Worm (Caenorhabditis elegans) whole organism, young adult: ENCODE data around the gene lge-1.

ENCODE experiments used
- B0261.1 ChIP-seq: sonication (generic microtip); optimal IDR thresholded peaks from 2 replicates; lab custom pipeline; 2016; ENCODE audit warnings: mild to moderate bottlenecking, missing genetic modification characterization, moderate library complexity, missing compliant biosample characterization
- C17E4.6 ChIP-seq: fragments of 200-800 bp; sonication (Bioruptor generic); IDR thresholded peaks from 2 replicates; pipeline ENCODE4 v1.3.6; 2022; ENCODE audit warnings: missing genetic modification reagents, missing genetic modification characterization, missing compliant biosample characterization
- F52B5.7 ChIP-seq: sonication (generic microtip); optimal IDR thresholded peaks from 2 replicates; lab custom pipeline; 2016; ENCODE audit warnings: mild to moderate bottlenecking, missing genetic modification characterization, missing compliant biosample characterization
- T07F8.4 ChIP-seq: sonication (generic microtip); optimal IDR thresholded peaks from 2 replicates; lab custom pipeline; 2016; ENCODE audit warnings: mild to moderate bottlenecking, missing genetic modification characterization, moderate library complexity, missing compliant biosample characterization
- T26A5.8 ChIP-seq: sonication (generic microtip); optimal IDR thresholded peaks from 2 replicates; lab custom pipeline; 2016; ENCODE audit warnings: missing genetic modification characterization, missing compliant biosample characterization
- ama-1 ChIP-seq, 3 experiments: fragments of 150-350 bp in 1 of 3; sonication (generic microtip) in 2 of 3; optimal IDR thresholded peaks; 2 replicates each; lab custom pipeline; 2014 to 2018; ENCODE audit warnings: missing biosample characterization in 2 of 3, missing genetic modification characterization in 2 of 3, missing genetic modification reagents in 2 of 3
- aptf-2 ChIP-seq: fragments of 200-800 bp; sonication (Bioruptor generic); conservative IDR thresholded peaks from 2 replicates; pipeline ENCODE4 v1.3.6; 2022; ENCODE audit warnings: missing genetic modification reagents, missing genetic modification characterization, missing compliant biosample characterization
- ccch-3 ChIP-seq: fragments of 200-800 bp; sonication (Bioruptor generic); optimal IDR thresholded peaks from 2 replicates; lab custom pipeline; 2018; ENCODE audit warnings: mild to moderate bottlenecking, missing genetic modification characterization, missing compliant biosample characterization
- ceh-91 ChIP-seq: fragments of 200-800 bp; sonication (Bioruptor generic); IDR thresholded peaks from 2 replicates; pipeline ENCODE4 v1.3.6; 2022; ENCODE audit warnings: missing genetic modification reagents, missing genetic modification characterization, missing compliant biosample characterization
- dox-1 ChIP-seq: fragments of 200-800 bp; sonication (Bioruptor generic); IDR thresholded peaks from 2 replicates; pipeline ENCODE4 v1.3.6; 2022; ENCODE audit warnings: missing genetic modification reagents, missing genetic modification characterization, missing compliant biosample characterization
- egl-44 ChIP-seq: fragments of 200-800 bp; sonication (Bioruptor generic); IDR thresholded peaks from 2 replicates; pipeline ENCODE4 v1.3.6; 2022; ENCODE audit warnings: missing genetic modification reagents, missing genetic modification characterization, missing compliant biosample characterization
- ekl-4 ChIP-seq: fragments of 200-800 bp; sonication (Bioruptor generic); IDR thresholded peaks from 2 replicates; pipeline ENCODE4 v1.3.6; 2022; ENCODE audit warnings: missing genetic modification reagents, missing genetic modification characterization, missing compliant biosample characterization
- ets-4 ChIP-seq: fragments of 200-800 bp; sonication (Bioruptor generic); optimal IDR thresholded peaks from 2 replicates; lab custom pipeline; 2018; ENCODE audit warnings: mild to moderate bottlenecking, missing genetic modification characterization, missing compliant biosample characterization
- fkh-3 ChIP-seq: sonication (generic microtip); optimal IDR thresholded peaks from 2 replicates; lab custom pipeline; 2016; ENCODE audit warnings: mild to moderate bottlenecking, missing genetic modification characterization, missing compliant biosample characterization
- him-1 ChIP-seq: sonication (generic microtip); optimal IDR thresholded peaks from 2 replicates; lab custom pipeline; 2016; ENCODE audit warnings: missing genotype, missing genetic modification reagents, missing genetic modification characterization, missing compliant biosample characterization
- hlh-12 ChIP-seq: sonication (generic microtip); optimal IDR thresholded peaks from 2 replicates; lab custom pipeline; 2016; ENCODE audit warnings: missing genetic modification characterization, missing compliant biosample characterization
- lin-26 ChIP-seq: fragments of 200-800 bp; sonication (Bioruptor generic); IDR thresholded peaks from 2 replicates; pipeline ENCODE4 v1.3.6; 2022; ENCODE audit warnings: missing genetic modification reagents, missing genetic modification characterization, missing compliant biosample characterization
- lin-35 ChIP-seq, 3 experiments: fragments of 150-350 bp in 2 of 3; sonication (generic microtip) in 1 of 3; optimal IDR thresholded peaks; 2 replicates each; lab custom pipeline; 2014 to 2018; ENCODE audit warnings: missing biosample characterization in 3 of 3, missing genetic modification characterization in 3 of 3, missing genetic modification reagents in 3 of 3
- lir-1 ChIP-seq: fragments of 200-800 bp; sonication (Bioruptor generic); conservative IDR thresholded peaks from 2 replicates; pipeline ENCODE4 v1.3.6; 2022; ENCODE audit warnings: missing genetic modification reagents, missing genetic modification characterization, missing compliant biosample characterization
- madf-8 ChIP-seq: fragments of 200-800 bp; sonication (Bioruptor generic); conservative IDR thresholded peaks from 2 replicates; pipeline ENCODE4 v1.3.6; 2022; ENCODE audit warnings: missing genetic modification reagents, missing genetic modification characterization, missing compliant biosample characterization
- mcd-1 ChIP-seq: fragments of 200-800 bp; sonication (Bioruptor generic); IDR thresholded peaks from 2 replicates; pipeline ENCODE4 v1.3.6; 2022; ENCODE audit warnings: missing genetic modification reagents, missing genetic modification characterization, missing compliant biosample characterization
- nhr-120 ChIP-seq: fragments of 200-800 bp; sonication (Bioruptor generic); IDR thresholded peaks from 2 replicates; pipeline ENCODE4 v1.3.6; 2022; ENCODE audit warnings: missing genetic modification characterization, missing compliant biosample characterization
- nhr-80 ChIP-seq: sonication (generic microtip); optimal IDR thresholded peaks from 2 replicates; lab custom pipeline; 2016; ENCODE audit warnings: missing genetic modification characterization, missing compliant biosample characterization
- pbrm-1 ChIP-seq: fragments of 200-800 bp; sonication (Bioruptor generic); IDR thresholded peaks from 2 replicates; pipeline ENCODE4 v1.3.6; 2022; ENCODE audit warnings: missing genetic modification reagents, missing genetic modification characterization, missing compliant biosample characterization
- rec-8 ChIP-seq, 2 experiments: sonication (generic microtip); optimal IDR thresholded peaks; 2 replicates each; lab custom pipeline; 2016; ENCODE audit warnings: mild to moderate bottlenecking in 2 of 2, missing genetic modification characterization in 2 of 2, missing genetic modification reagents in 2 of 2, missing genotype in 2 of 2, missing biosample characterization in 1 of 2, missing compliant biosample characterization in 1 of 2, moderate library complexity in 1 of 2
- snpc-1.3 ChIP-seq: sonication (generic microtip); optimal IDR thresholded peaks from 2 replicates; lab custom pipeline; 2017; ENCODE audit warnings: missing genetic modification characterization, mild to moderate bottlenecking, missing compliant biosample characterization, antibody characterized with exemption, moderate library complexity, missing genotype, missing genetic modification reagents; ENCODE audit not compliant: insufficient read depth
- snpc-4 ChIP-seq, 5 experiments: fragments of 150-350 bp in 1 of 5; sonication (generic microtip) in 4 of 5; optimal IDR thresholded peaks; 2 replicates each; lab custom pipeline; 2014 to 2018; ENCODE audit warnings: missing genetic modification characterization in 5 of 5, missing biosample characterization in 3 of 5, antibody characterized with exemption in 2 of 5, mild to moderate bottlenecking in 2 of 5, missing compliant biosample characterization in 2 of 5, missing genotype in 2 of 5, moderate library complexity in 2 of 5, missing genetic modification reagents in 1 of 5
- tbp1 ChIP-seq: fragments of 200-800 bp; sonication (Bioruptor generic); optimal IDR thresholded peaks from 2 replicates; lab custom pipeline; 2018; ENCODE audit warnings: mild to moderate bottlenecking, missing genetic modification characterization, missing compliant biosample characterization
- unc-62 ChIP-seq: fragments of 150-350 bp; optimal IDR thresholded peaks from 2 replicates; lab custom pipeline; 2014; ENCODE audit warnings: missing biosample characterization, missing genetic modification reagents, missing genetic modification characterization
- ztf-18 ChIP-seq: sonication (generic microtip); optimal IDR thresholded peaks from 2 replicates; lab custom pipeline; 2016; ENCODE audit warnings: missing genotype, mild to moderate bottlenecking, missing genetic modification characterization, missing compliant biosample characterization

lge-1 gene

ce11 chrX:10979186-10979585, 12.8 kb downstream of the lge-1 start, which contains the start of gene pxn-2:
TSS of gene pxn-2 (minus strand) at chrX:10979286.
- TF ChIP-seq rec-8 (tag; optimal IDR thresholded peaks at IDR 0.05; lab: Kevin White, UChicago), result no peak
- TF ChIP-seq madf-8 (GFP tag; lab: Robert Waterston, UW), result no peak
- TF ChIP-seq ztf-18 (tag; lab: Kevin White, UChicago), result no peak
- no peak for TF ChIP-seq aptf-2 (GFP tag; lab: Robert Waterston, UW)
- TF ChIP-seq, all 124 proteins: peak for 0

- TF ChIP-seq nhr-80 (tag; lab: Kevin White, UChicago) (peak; percentile 10), tbp1 (GFP tag; lab: Kevin White, UChicago) (no peak), B0261.1 (tag; lab: Kevin White, UChicago) (no peak), T07F8.4 (tag; lab: Kevin White, UChicago) (no peak), ceh-91 (GFP tag; lab: Robert Waterston, UW) (no peak), F52B5.7 (tag; lab: Kevin White, UChicago) (no peak), him-1 (no peak)
Observed at ce11 chrX:10981374-10981773, 15.0 kb downstream of the lge-1 start.

- TF ChIP-seq T26A5.8 (tag; lab: Kevin White, UChicago) (no peak), snpc-4 (GFP tag; optimal IDR thresholded peaks at IDR 0.05; lab: Kevin White, UChicago) (no peak), snpc-4 (tag; optimal IDR thresholded peaks at IDR 0.05; lab: Kevin White, UChicago) (no peak), ama-1 (optimal IDR thresholded peaks at IDR 0.05; lab: Kevin White, UChicago) (no peak), ama-1 (GFP tag; optimal IDR thresholded peaks at IDR 0.05; lab: Kevin White, UChicago) (no peak), hlh-12 (tag; lab: Kevin White, UChicago) (no peak), lin-35 (GFP tag; optimal IDR thresholded peaks at IDR 0.05; lab: Kevin White, UChicago) (no peak), lir-1 (GFP tag; lab: Robert Waterston, UW) (no peak), lin-26 (GFP tag; lab: Robert Waterston, UW) (no peak), C17E4.6 (GFP tag; lab: Robert Waterston, UW) (no peak), ccch-3 (no peak), snpc-1.3 (tag; lab: Kevin White, UChicago) (no peak), rec-8 (tag; optimal IDR thresholded peaks at IDR 0.05; lab: Kevin White, UChicago) (no peak)
Observed at ce11 chrX:10982051-10982450, 15.7 kb downstream of the lge-1 start, which contains the start of gene ver-4. TSS of gene ver-4 (plus strand) at chrX:10982351.

- TF ChIP-seq egl-44 (no peak), pbrm-1 (GFP tag; lab: Robert Waterston, UW) (no peak), unc-62 (GFP tag; lab: Kevin White, UChicago) (no peak), nhr-120 (GFP tag; lab: Robert Waterston, UW) (no peak), ccch-3 (no peak), mcd-1 (GFP tag; lab: Robert Waterston, UW) (no peak), fkh-3 (tag; lab: Kevin White, UChicago) (no peak), nhr-80 (tag; lab: Kevin White, UChicago) (no peak)
Observed at ce11 chrX:10989286-10989685, 22.9 kb downstream of the lge-1 start.

ce11 chrX:10990159-10990854, 24.0 kb downstream of the lge-1 start:
- peak; percentile 47 for TF ChIP-seq nhr-80 (tag; lab: Kevin White, UChicago)
- TF ChIP-seq dox-1 (GFP tag; lab: Robert Waterston, UW), result no peak
- TF ChIP-seq ets-4, result no peak
- 0 out of 2 replicates have a peak, but pooled peaks have one; percentile 39 for TF ChIP-seq ekl-4 (GFP tag; lab: Robert Waterston, UW)
